Worm (Caenorhabditis elegans): ENCODE measurements around the gene nhr-182.
"Not testable (repeated sequence)": the region's sequence is repeated elsewhere in the genome, so short reads cannot be mapped to it uniquely, and the experiment has no call there.

nhr-182 gene

DNA sequence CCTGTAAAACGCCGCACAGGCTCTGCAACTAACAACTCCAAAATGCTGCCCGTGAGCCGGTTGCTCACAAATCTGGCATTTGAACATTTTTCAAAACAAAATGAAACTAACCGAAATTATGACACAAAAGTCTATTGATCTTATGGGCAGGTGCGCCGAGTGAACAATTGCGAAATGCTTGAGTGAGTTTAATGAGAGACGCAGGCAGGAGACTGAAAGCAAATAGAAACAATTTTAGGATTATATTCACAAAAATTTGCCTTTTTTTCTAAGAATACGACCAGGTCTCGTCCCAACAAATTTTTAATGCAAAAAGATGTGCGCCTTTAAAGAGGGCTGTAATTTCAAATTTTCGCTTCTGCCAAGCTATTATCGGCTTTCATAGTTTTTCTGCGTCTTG, 4.7 kb upstream of the nhr-182 start, which contains the start of gene nhr-183:
Gene nhr-183 (minus strand): TSS at position 180 of the 400 bp plus-strand sequence.
- TF ChIP-seq unc-62 (GFP tag; optimal IDR thresholded peaks at IDR 0.05): no peak

DNA sequence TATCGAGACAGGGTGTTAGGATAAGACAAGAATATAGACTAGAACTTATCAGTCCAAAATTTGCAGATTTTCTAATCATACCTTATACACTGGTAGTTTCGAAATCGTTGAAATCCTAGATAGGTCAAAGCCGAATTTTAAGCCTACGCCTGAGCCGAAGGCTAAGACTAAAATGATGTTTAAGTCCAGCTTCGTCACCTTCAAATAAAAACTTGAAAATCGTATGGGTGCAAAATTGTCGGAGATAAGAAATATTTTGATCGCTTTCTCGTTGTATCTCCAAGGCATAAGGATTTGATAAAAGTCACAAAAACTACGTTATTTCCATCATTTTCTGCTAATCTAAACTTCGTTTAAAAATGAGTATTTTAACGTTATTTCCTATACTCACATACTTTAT, 933 bp upstream of the nhr-182 start, which contains the start of gene F41B5.12:
Gene F41B5.12 (plus strand): TSS at position 301 of the 400 bp plus-strand sequence.
- TF ChIP-seq unc-62 (GFP tag; optimal IDR thresholded peaks at IDR 0.05): no peak

DNA sequence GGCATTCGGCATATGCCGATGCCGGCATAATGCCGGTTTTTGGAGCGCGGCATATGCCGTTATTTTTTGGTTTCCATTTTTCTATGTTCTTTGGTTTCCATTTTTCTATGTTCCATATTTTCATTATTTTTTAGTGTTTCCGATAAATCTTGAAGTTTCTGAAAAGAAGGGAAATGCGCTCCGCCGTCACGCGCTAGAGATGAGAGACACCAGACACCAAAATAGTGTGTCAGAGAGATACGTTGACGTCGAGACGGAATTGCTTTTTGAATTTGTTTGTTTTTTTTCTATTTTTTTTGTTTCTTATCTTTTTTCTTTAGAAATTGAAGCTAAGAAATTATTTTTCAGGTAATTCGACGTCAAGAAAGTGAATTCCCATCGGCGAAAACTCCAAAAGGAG, 4.5 kb downstream of the nhr-182 start, which contains the start of gene F41B5.1:
Gene F41B5.1 (plus strand): TSS at position 343 of the 400 bp plus-strand sequence.
- not testable (repeated sequence) for TF ChIP-seq unc-62 (GFP tag; optimal IDR thresholded peaks at IDR 0.05)

DNA sequence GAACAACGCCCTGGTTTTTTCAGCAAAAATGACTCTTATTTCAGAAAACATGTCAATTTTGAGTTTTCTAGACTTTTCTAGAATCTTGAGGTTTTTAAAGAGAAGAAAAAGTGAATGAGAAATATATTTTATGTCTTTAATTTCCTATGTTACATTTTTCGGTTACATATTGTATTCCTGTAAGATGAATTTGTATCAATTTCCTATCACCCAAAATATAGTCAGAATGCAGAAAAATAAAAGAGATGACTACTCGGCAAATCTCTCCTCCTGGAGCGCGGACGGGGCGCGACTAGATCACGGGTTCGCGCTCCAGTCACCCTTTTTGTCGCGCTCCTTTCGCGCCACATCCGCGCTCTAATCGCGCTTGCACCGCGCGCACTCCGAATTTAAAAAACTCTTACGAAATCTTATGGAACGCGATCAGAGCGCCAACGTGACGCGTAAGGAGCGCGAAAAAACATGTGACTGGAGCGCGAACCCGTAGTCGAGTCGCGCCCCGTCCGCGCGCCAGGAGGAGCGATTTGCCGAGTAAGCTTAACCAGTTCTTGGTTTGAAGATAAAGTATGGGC, 5.1 kb downstream of the nhr-182 start, which contains the start of gene str-253:
Gene str-253 (minus strand): TSS at position 51 of the 572 bp plus-strand sequence.
- no peak for TF ChIP-seq unc-62 (GFP tag; optimal IDR thresholded peaks at IDR 0.05)

DNA sequence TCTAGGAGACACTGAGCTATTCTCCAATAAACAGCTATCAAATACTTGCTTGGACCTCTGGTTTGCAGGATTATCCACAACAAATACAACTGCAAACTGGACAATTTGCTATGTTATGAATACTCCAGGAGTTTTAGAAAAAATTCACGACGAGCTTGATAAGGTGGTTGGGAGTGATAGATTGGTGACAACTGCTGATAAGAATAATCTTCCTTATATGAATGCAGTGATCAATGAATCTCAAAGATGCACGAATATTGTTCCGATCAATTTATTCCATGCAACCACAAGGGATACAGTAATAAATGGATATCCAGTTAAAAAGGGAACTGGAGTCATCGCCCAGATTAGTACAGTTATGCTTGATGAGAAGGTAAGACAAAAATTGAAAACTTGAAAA, 8.0 kb downstream of the nhr-182 start:
- no peak for TF ChIP-seq unc-62 (GFP tag; optimal IDR thresholded peaks at IDR 0.05)

DNA sequence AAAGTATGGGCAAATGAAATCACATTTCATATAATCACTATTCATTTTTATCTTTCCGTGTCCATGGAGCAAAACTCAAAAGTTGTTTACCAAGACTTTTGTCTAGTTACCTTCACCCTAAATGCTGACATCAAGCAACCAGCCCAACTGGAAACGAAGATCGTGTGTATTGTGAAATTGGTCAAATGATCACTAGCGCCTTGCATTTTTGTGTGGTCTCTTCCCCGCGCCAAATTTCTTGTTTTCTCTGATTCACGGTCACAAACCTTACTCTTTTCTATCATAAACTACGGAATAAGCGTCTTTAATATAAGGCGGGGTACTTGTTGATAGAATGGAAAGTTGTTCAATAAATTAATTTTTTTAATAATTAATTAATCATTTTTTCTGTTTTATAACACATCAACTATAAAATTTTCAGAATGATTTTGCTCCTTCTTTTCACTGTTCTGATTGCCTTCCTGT, 9.6 kb downstream of the nhr-182 start, which contains the start of gene cyp-33C7:
Gene cyp-33C7 (plus strand): TSS at position 415 of the 465 bp plus-strand sequence.
- no peak for TF ChIP-seq unc-62 (GFP tag; optimal IDR thresholded peaks at IDR 0.05)

DNA sequence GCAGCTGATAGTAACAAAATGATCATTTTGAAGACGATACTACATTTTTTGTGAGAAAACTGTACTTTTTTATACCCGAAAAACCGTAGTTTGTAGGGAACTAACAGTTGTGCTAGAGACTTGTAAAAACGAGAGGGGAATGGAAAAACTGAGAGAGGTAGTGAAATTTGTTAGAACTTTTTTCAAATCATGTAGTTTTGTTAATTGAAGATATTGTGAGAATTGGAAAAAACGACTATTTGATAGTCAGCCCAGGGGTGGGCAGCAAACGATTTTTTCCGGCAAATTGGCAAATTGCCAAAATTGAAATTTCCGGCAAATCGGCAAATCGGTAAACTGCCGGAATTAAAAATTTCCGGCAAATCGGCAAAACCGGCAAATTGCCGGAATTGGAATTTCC, 10.4 kb downstream of the nhr-182 start, which contains the start of gene cyp-33C6:
Gene cyp-33C6 (minus strand): TSS at position 101 of the 400 bp plus-strand sequence.
- TF ChIP-seq unc-62 (GFP tag; optimal IDR thresholded peaks at IDR 0.05): no peak

DNA sequence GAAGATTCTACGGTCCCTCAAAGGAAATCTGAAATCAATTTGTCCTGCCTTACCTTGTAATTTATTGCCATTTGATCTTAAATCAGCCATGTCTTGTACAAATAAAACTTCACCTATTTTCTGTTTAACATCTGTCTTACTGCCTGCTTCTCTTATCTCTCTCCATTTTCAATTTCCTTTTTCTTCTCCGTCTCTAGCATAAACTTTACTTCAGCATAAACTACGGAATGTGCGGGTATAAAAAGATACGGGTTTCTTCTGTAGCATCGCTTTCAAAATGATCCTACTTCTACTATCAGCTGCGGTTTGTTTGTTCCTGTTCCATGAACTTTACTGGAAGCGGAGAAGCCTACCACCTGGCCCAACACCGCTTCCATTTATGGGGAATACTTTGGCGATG, 15.0 kb downstream of the nhr-182 start, which contains the start of gene cyp-33C5:
Gene cyp-33C5 (plus strand): TSS at position 254 of the 400 bp plus-strand sequence.
- TF ChIP-seq unc-62 (GFP tag; optimal IDR thresholded peaks at IDR 0.05): no peak

DNA sequence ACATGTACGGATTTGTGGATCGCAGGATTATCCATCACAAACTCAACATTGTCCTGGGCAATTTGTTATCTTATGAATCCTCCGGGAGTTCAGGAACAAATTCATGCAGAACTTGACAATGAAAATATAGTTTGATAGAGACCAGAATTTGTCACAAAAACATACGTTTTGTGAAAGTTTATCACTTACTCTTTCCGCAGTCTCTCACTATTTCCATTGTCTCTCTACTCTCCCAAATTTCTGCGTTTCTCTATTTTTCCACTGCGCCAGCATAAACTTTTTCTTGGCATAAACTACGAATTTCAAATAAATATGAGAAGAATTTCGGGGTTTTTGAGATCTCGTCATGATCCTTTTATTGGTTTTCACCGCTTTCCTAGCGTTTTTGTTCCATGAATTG, 17.1 kb downstream of the nhr-182 start, which contains the start of gene cyp-33C3:
Gene cyp-33C3 (plus strand): TSS at position 149 of the 400 bp plus-strand sequence.
- TF ChIP-seq unc-62 (GFP tag; optimal IDR thresholded peaks at IDR 0.05): no peak

DNA sequence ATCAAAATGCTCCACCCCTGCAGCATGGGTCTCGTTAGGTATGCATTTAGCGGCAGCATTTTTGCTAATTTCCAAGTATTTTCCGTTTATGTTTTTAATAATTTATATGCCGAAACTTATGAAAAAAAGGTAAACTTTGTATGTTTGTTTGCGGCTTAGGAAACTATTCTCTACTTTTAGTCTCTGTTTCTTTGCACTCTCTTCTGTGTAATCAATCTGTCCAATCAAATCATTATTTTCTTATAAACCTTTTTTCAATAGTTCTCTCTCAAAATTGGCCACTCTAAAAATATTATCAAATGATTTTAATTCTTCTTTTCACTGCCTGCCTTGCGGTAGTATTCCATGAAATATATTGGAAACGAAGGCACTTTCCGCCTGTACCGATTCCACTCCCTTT, 21.7 kb downstream of the nhr-182 start:
- no peak for TF ChIP-seq unc-62 (GFP tag; optimal IDR thresholded peaks at IDR 0.05)

DNA sequence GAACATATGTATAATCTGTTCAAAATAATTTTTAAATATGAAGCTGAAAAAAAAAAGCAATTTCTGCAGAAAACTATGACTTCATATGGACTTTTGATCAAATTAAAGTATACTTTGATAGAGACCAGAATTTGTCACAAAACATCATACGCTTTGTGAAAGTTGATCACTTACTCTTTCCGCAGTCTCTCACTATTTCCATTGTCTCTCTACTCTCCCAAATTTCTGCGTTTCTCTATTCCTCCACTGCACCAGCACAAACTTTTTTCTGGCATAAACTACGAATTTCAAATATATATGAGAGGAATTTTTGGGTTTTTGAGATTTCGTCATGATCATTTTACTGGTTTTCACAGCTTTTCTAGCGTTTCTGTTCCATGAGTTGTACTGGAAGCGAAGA, 23.9 kb downstream of the nhr-182 start, which contains the start of gene cyp-33C4:
Gene cyp-33C4 (plus strand): TSS at position 293 of the 400 bp plus-strand sequence.
- no peak for TF ChIP-seq unc-62 (GFP tag; optimal IDR thresholded peaks at IDR 0.05)

DNA sequence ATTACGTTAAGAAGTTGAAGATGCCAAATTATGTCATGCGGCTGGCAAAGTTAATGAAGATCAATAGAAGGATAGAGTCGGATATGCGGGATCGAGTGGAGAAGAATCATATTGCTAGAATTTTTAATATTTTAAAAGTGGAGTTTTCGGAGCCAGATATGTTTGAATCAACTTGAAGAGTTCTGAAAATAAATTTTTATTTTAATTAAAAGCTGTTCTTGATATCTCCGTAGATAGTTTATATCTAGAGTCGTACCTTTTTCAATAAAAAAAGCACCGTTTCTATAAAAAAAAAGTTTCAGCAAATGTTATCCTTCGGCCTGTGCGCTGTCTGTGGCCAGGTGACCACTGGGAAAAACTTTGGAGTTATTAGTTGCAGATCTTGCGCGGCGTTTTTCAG, 26.6 kb downstream of the nhr-182 start, which contains the start of gene nhr-96:
Gene nhr-96 (plus strand): TSS at position 301 of the 400 bp plus-strand sequence.
- TF ChIP-seq unc-62 (GFP tag; optimal IDR thresholded peaks at IDR 0.05): no peak

DNA sequence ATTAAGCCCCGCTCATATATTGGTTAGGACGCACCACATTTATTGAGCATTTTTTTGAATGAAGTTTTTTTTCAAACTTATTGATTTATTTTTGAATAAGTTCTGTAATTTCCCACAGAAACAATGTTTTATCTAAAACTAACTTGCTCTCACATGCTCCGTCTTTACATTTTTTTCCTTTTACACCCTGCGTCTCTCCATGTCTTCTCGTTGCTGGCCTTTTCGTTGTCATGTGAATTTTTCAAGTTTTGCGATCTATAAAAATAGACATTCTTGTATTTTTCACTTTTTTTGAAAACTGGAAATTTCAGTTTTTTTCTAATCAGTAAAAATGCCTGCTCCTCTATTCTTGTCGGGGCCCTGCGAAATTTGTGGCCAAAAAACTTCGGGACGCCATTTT, 28.8 kb downstream of the nhr-182 start, which contains the start of gene nhr-134:
Gene nhr-134 (plus strand): TSS at position 312 of the 400 bp plus-strand sequence.
- no peak for TF ChIP-seq unc-62 (GFP tag; optimal IDR thresholded peaks at IDR 0.05)

DNA sequence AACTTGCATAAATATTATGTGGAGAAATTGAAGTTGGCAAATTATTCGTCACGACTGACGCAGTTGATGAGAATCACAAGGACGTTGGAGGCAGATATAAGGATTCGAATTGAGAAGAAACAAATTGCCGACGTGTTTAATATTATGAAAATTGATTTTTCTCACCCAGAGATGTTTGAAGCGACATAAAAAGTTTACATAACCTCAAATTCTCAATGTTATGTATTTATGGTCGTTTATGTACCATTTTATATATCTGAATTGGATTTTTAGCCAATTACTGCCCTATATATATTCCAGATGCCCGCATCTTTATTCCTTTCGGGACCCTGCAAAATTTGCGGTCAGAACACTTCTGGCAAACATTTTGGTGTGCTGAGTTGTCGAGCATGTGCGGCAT, 30.9 kb downstream of the nhr-182 start, which contains the start of gene nhr-126:
Gene nhr-126 (plus strand): TSS at position 301 of the 400 bp plus-strand sequence.
- no peak for TF ChIP-seq unc-62 (GFP tag; optimal IDR thresholded peaks at IDR 0.05)

DNA sequence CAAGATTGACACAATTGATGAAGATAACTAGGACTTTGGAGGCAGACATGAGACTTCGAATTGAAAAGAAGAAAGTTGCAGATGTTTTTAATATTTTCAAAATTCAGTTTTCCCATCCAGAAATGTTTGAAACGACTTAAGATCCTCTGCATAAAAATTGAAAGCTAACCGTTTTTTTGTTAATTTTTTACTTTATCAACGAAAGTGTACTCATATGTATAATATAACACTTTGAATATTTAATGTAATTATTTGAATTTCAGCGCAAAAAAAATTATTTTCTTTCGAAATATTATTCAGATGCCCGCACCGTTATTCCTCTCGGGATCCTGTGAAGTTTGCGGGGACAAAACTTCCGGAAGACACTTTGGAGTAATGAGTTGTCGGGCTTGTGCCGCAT, 32.8 kb downstream of the nhr-182 start, which contains the start of gene nhr-18:
Gene nhr-18 (plus strand): TSS at position 301 of the 400 bp plus-strand sequence.
- no peak for TF ChIP-seq unc-62 (GFP tag; optimal IDR thresholded peaks at IDR 0.05)

DNA sequence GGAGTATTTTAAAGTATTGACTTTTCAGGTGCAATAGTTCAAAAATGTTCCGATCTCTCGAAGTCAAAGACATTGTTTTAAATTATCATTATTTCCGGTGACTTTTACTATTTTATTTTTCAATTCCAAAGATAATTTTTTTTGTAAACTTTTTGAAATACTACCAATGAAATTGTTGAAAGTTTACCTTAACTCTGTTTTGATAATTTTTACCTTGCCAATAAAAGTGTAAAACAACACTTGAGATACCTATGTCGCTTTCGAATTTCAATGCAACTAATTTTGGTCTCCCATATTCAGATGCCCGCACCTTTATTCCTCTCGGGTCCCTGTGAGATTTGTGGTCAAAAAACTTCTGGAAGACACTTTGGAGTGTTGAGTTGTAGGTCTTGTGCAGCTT, 34.6 kb downstream of the nhr-182 start, which contains the start of gene nhr-103:
Gene nhr-103 (plus strand): TSS at position 301 of the 400 bp plus-strand sequence.
- no peak for TF ChIP-seq unc-62 (GFP tag; optimal IDR thresholded peaks at IDR 0.05)
